Worm (Caenorhabditis elegans) whole organism, midembryonic: ENCODE measurements around the gene C08G5.7.

Experiments used
- T22C8.4 ChIP-seq: fragments of 200-800 bp; sonication (Bioruptor generic); IDR thresholded peaks from 2 replicates; pipeline ENCODE4 v1.3.6; 2022; ENCODE audit warnings: missing genetic modification characterization, missing compliant biosample characterization
- cog-1 ChIP-seq: sonication (generic microtip); optimal IDR thresholded peaks from 2 replicates; lab custom pipeline; 2016; ENCODE audit warnings: missing genetic modification characterization, missing compliant biosample characterization
- flt-1 ChIP-seq: fragments of 200-800 bp; sonication (Bioruptor generic); IDR thresholded peaks from 2 replicates; pipeline ENCODE4 v1.3.6; 2022; ENCODE audit warnings: missing genetic modification characterization, missing compliant biosample characterization
- med-1 ChIP-seq: sonication (generic microtip); optimal IDR thresholded peaks from 2 replicates; lab custom pipeline; 2017; ENCODE audit warnings: missing genetic modification characterization, mild to moderate bottlenecking, missing compliant biosample characterization, antibody characterized with exemption, missing genetic modification reagents; ENCODE audit not compliant: insufficient read depth
- ref-1 ChIP-seq: fragments of 200-800 bp; sonication (Bioruptor generic); conservative IDR thresholded peaks from 2 replicates; pipeline ENCODE4 v1.3.6; 2022; ENCODE audit warnings: missing genetic modification reagents, missing genetic modification characterization, missing compliant biosample characterization

DNA sequence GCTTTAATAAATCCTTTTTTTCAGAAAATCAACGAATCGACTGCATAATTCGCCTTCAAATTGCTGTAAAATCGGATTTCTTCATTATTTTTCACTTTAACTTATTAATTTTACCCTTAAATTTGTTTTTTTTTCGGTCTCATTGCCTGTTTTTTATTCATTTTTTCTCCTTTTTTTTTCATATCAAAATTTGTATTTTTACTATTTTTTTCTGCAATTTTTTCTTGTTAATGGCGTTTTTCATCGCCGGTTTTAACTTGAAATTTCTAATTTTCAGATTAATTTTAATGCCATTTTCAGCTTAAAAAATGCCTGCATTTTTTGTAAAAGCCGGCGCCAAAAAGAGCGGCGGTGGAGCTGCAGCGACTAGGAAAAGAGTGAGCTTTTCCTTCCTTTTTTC, 56.0 kb downstream of the C08G5.7 start, which contains the start of gene T02H6.1:
- no peak for TF ChIP-seq flt-1 (GFP tag; lab: Robert Waterston, UW)
- TF ChIP-seq T22C8.4 (GFP tag; lab: Robert Waterston, UW) = no peak
- TF ChIP-seq med-1 (GFP tag; lab: Kevin White, UChicago) = no peak
- no peak for TF ChIP-seq cog-1 (tag; lab: Kevin White, UChicago)
- TF ChIP-seq ref-1 = no peak
